Fruit fly (Drosophila melanogaster): Measurements from ENCODE around the gene fbl.

fbl gene

DNA sequence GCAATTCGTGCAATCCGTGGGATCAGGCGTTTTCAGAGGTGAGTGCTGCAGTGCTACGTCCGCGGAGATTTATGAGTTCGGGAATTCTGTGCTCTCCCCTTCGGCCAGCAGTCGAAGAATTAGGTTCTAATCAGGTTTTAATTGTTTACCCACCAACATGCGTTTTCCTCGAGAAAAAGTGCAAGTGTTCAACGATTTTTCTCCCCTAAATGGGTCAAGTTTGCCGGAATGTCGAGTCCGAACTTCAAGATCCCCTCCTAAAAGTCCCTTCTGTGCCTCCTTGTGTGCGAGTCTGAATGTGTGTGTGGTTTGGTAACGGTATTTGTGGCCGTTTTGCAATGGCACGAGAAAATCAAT, 7.7 kb upstream of the fbl start:
- no peak for TF ChIP-seq CG15710 (tag; optimal IDR thresholded peaks at IDR 0.05)
- no peak for TF ChIP-seq Pif1A (GFP tag; optimal IDR thresholded peaks at IDR 0.05)
- TF ChIP-seq Snoo (tag; optimal IDR thresholded peaks at IDR 0.05) = no peak
- TF ChIP-seq EcR (GFP tag; optimal IDR thresholded peaks at IDR 0.05) = peak; percentile 12

DNA sequence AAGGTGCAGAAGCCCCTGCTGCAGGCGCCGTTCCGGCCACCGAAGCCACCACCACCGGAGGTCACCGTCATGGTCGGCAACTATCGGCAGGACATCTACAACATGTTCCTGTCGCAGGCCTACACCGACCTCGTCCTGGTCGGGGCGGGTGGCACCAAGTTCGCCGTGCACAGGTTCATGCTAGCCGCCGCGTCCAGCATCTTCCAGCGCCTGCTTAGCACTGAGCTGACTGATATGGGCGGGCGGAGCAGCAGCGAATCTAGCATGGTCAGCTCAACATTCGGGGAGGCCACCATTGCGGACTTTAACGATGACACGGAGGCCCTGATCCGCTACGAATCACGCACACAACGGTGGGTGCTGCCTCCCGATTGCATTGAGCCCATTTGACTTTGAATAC, 4.7 kb upstream of the fbl start:
- no peak for TF ChIP-seq CG8301 (tag; optimal IDR thresholded peaks at IDR 0.05)
- no peak for TF ChIP-seq CG10348 (GFP tag; IDR thresholded peaks at IDR 0.05)
- no peak for TF ChIP-seq EcR (GFP tag; optimal IDR thresholded peaks at IDR 0.05)
- no peak for TF ChIP-seq Snoo (tag; optimal IDR thresholded peaks at IDR 0.05)
- TF ChIP-seq CG13204 (GFP tag; optimal IDR thresholded peaks at IDR 0.05) = no peak
- no peak for TF ChIP-seq Pif1A (GFP tag; optimal IDR thresholded peaks at IDR 0.05)
- no peak for TF ChIP-seq CG14655 (GFP tag; optimal IDR thresholded peaks at IDR 0.05)
- no peak for TF ChIP-seq CG17806 (tag; optimal IDR thresholded peaks at IDR 0.05)

DNA sequence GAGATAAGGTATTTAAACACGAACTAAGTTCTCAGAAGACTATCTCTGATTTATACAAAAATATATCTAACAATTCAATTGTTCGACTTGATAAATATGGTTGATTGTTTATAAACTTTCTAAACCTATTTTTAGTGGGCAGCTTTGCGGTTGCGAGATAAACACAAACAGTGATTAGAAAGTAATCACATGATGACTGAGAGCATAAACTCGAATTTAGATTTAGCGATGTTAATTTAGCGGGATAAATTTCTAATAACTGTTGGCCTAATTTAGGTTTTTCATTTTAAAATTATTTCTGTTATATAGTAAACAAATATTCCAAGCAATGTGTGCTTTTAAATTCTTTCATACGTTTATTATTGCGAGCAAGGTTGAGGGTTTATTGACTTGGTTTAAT, 777 bp downstream of the fbl start:
- TF ChIP-seq Pif1A (GFP tag; optimal IDR thresholded peaks at IDR 0.05) = no peak
- no peak for TF ChIP-seq EcR (GFP tag; optimal IDR thresholded peaks at IDR 0.05)
- TF ChIP-seq D1 (tag; optimal IDR thresholded peaks at IDR 0.05) = no peak
- TF ChIP-seq CG8159 (tag; optimal IDR thresholded peaks at IDR 0.05) = no peak
- TF ChIP-seq CG14655 (GFP tag; optimal IDR thresholded peaks at IDR 0.05) = no peak
- TF ChIP-seq CG34367 (tag; optimal IDR thresholded peaks at IDR 0.05) = no peak
- TF ChIP-seq CG9948 (tag; optimal IDR thresholded peaks at IDR 0.05) = no peak
- TF ChIP-seq CG4496 (GFP tag; IDR thresholded peaks at IDR 0.05) = no peak
- no peak for TF ChIP-seq rn (GFP tag; IDR thresholded peaks at IDR 0.05)
- TF ChIP-seq Ets98B (GFP tag; IDR thresholded peaks at IDR 0.05) = no peak
- TF ChIP-seq Pif1B (GFP tag; optimal IDR thresholded peaks at IDR 0.05) = no peak
- TF ChIP-seq CG13204 (GFP tag; optimal IDR thresholded peaks at IDR 0.05) = no peak
- no peak for TF ChIP-seq CG8301 (tag; optimal IDR thresholded peaks at IDR 0.05)
- TF ChIP-seq gl (tag; optimal IDR thresholded peaks at IDR 0.05) = no peak
- TF ChIP-seq CG15710 (tag; optimal IDR thresholded peaks at IDR 0.05) = no peak
- no peak for TF ChIP-seq fd96Ca (GFP tag; IDR thresholded peaks at IDR 0.05)
- TF ChIP-seq CG32121 (GFP tag; IDR thresholded peaks at IDR 0.05) = no peak
- no peak for TF ChIP-seq CG10348 (GFP tag; IDR thresholded peaks at IDR 0.05)
- no peak for TF ChIP-seq Snoo (tag; optimal IDR thresholded peaks at IDR 0.05)
- TF ChIP-seq CG17806 (tag; optimal IDR thresholded peaks at IDR 0.05) = no peak

DNA sequence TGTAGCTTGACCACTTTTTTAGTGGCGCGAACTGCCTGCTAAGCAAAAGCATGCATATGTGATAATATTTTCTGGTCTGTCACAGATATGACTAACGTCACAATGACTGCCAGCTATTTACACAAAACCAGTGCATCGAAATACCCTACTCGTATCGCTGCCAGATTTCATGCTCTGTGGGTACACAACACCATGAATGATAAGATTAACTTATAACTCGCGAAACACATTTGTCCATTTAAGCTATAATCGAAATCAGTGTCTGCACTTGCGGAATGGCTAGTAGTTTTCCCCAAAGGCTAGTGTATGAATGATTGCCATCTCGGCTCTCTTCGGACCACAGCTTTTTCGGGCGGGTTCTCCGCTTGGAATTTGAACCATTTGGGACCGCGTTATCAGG, 1.2 kb downstream of the fbl start:
- no peak for TF ChIP-seq CG4496 (GFP tag; IDR thresholded peaks at IDR 0.05)
- TF ChIP-seq EcR (GFP tag; optimal IDR thresholded peaks at IDR 0.05) = peak; percentile 15
- no peak for TF ChIP-seq fd96Ca (GFP tag; IDR thresholded peaks at IDR 0.05)

DNA sequence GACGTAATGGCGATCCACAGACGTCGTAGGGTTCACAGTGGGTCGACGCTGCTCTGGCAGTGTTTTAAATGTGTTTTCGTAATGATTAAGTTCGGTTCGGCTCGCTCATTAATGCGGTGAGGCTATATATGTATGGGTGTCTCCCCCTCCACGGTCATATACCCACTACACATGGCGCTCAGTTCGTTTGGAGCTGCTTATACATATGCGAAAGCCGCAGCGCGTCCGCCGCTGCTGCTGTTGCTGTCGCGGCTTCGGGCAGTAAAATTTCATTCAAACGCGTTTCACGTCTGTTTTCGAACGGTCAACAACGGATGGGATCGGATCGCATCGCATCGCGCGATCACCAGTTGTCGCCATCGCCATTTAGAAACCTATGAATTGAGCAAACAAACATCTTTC, 1.7 kb downstream of the fbl start:
- TF ChIP-seq CG13204 (GFP tag; optimal IDR thresholded peaks at IDR 0.05) = peak; percentile 87
- TF ChIP-seq CG15710 (tag; optimal IDR thresholded peaks at IDR 0.05) = no peak
- peak; percentile 57 for TF ChIP-seq EcR (GFP tag; optimal IDR thresholded peaks at IDR 0.05)

DNA sequence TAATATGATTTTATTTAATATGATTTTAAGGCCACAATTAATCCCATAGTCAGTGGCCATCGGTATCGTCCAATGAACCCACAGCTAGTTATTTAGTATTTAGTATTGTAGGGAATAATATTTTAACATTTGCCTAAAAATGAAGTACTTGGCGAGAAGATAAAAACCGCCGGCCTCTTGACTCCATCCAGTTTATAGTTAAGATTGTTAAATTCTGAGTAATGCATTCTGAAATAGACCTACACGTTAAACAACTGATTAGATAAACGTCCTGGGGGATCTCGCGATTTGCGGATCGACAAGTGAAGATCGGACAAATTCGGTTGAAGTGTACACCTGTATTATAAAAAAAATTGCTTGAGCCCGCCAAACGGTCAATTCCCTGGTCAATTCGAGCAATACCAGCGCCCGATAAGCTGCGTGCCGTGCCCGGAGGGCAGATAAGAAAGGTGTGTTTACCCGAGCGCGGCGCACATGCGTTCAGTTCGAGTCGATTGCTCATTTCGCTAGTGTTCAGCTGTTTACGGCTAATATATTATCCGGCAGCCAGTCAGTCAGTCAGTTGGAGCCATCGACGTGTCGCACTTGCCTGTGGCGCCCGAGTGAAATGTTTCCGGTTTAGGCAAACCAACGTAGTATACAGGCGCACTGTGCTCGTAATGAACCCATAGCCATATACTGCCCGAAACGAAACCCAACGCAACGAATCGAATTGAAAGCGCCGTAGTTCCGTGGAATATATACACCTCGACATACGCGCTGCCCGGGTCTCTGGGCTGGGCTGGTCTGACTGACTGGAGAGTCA, 3.0 kb downstream of the fbl start:
- TF ChIP-seq CG14655 (GFP tag; optimal IDR thresholded peaks at IDR 0.05) (no peak), rn (GFP tag; IDR thresholded peaks at IDR 0.05) (no peak), CG10348 (GFP tag; IDR thresholded peaks at IDR 0.05) (no peak), D1 (tag; optimal IDR thresholded peaks at IDR 0.05) (no peak), CG32121 (GFP tag; IDR thresholded peaks at IDR 0.05) (peak; percentile 36; the same call in 1 of the 2 replicates), CG34367 (tag; optimal IDR thresholded peaks at IDR 0.05) (no peak), EcR (GFP tag; optimal IDR thresholded peaks at IDR 0.05) (peak; percentile 18)

DNA sequence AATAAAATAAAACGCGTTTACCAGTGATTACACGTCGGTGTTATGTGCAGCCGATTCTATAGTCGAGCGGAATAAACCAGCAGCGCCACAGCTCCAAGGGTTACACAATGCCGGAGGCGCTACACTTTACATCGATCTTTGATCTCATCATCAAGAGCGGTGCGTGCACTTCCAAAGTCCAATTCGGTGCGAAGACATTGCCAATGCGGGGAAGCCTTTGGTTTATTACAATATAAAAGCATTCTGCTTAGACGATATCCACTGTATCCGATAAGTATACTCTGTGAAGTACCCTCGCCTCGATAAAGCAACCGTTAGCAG, 3.6 kb downstream of the fbl start:
- TF ChIP-seq D1 (tag; optimal IDR thresholded peaks at IDR 0.05) = no peak
- TF ChIP-seq gl (tag; optimal IDR thresholded peaks at IDR 0.05) = peak; percentile 45
- TF ChIP-seq CG13204 (GFP tag; optimal IDR thresholded peaks at IDR 0.05) = peak; percentile 26

DNA sequence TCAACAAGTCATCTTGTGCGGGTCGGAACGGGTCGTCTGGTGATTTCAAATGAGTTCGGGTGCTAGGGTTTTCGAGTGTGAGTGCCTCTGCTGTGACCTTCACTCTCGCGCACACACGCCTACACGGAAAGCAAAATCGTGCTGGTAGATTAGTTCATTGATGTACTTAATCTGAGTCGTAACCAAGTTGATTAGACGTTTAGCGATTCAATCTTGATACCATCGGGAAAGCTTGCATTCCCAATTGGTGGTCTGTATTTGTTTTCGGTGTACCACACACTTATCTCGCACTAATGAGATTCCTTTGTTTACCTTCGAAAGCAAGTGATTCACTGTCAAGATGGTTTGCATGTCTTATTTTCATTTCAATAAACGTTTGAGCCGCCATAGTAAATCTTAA, 4.8 kb downstream of the fbl start:
- TF ChIP-seq Ets98B (GFP tag; IDR thresholded peaks at IDR 0.05) = no peak
- TF ChIP-seq CG4496 (GFP tag; IDR thresholded peaks at IDR 0.05) = no peak
- TF ChIP-seq rn (GFP tag; IDR thresholded peaks at IDR 0.05) = no peak
- no peak for TF ChIP-seq Pif1B (GFP tag; optimal IDR thresholded peaks at IDR 0.05)
- no peak for TF ChIP-seq CG32121 (GFP tag; IDR thresholded peaks at IDR 0.05)
- TF ChIP-seq EcR (GFP tag; optimal IDR thresholded peaks at IDR 0.05) = no peak

Measured in whole organism, pupa.